Fruit fly (Drosophila melanogaster): Measurements from ENCODE around the gene Cnot4.

- no peak for TF ChIP-seq usp (GFP tag; optimal IDR thresholded peaks at IDR 0.05)
- TF ChIP-seq psq (optimal IDR thresholded peaks at IDR 0.05) = no peak
These were observed 22.8 kb upstream of the Cnot4 start, which contains the start of gene rho-5 for dm6 chr2L:10373605-10374269.
